Worm (Caenorhabditis elegans) whole organism, L2 larva: ENCODE data around the gene W10G11.1.
A peak's percentile ranks its signal among the peaks of the same experiment; 100 is the strongest.

Source experiments
- C34F6.9 ChIP-seq: fragments of 150-350 bp; optimal IDR thresholded peaks from 2 replicates; lab custom pipeline; 2014; ENCODE audit warnings: missing biosample characterization, missing genetic modification characterization
- F13H6.1 ChIP-seq: sonication (generic microtip); optimal IDR thresholded peaks from 2 replicates; lab custom pipeline; 2016; ENCODE audit warnings: missing genetic modification characterization, missing compliant biosample characterization
- R02D3.7 ChIP-seq: fragments of 150-350 bp; optimal IDR thresholded peaks from 2 replicates; lab custom pipeline; 2014; ENCODE audit warnings: missing biosample characterization, missing genetic modification characterization
- Y55F3AM.14 ChIP-seq: fragments of 200-800 bp; sonication (Bioruptor generic); optimal IDR thresholded peaks from 2 replicates; lab custom pipeline; 2018; ENCODE audit warnings: mild to moderate bottlenecking, missing genetic modification characterization, missing compliant biosample characterization
- ZK546.5 ChIP-seq: sonication (generic microtip); optimal IDR thresholded peaks from 2 replicates; lab custom pipeline; 2017; ENCODE audit warnings: missing biosample characterization, missing genetic modification characterization
- alr-1 ChIP-seq: fragments of 150-350 bp; optimal IDR thresholded peaks from 2 replicates; lab custom pipeline; 2014; ENCODE audit warnings: missing biosample characterization, missing genetic modification characterization
- blmp-1 ChIP-seq: sonication (generic microtip); optimal IDR thresholded peaks from 2 replicates; lab custom pipeline; 2017; ENCODE audit warnings: missing genetic modification characterization, mild to moderate bottlenecking, missing compliant biosample characterization, antibody characterized with exemption, moderate library complexity; ENCODE audit not compliant: insufficient read depth
- ceh-16 ChIP-seq: fragments of 150-350 bp; optimal IDR thresholded peaks from 2 replicates; lab custom pipeline; 2014; ENCODE audit warnings: missing biosample characterization, missing genetic modification characterization
- ceh-82 ChIP-seq: fragments of 150-350 bp; optimal IDR thresholded peaks from 2 replicates; lab custom pipeline; 2014; ENCODE audit warnings: missing biosample characterization, missing genetic modification characterization
- dmd-4 ChIP-seq: sonication (generic microtip); optimal IDR thresholded peaks from 2 replicates; lab custom pipeline; 2017; ENCODE audit warnings: missing biosample characterization, missing genetic modification characterization
- egl-27 ChIP-seq: sonication (generic microtip); optimal IDR thresholded peaks from 3 replicates; lab custom pipeline; 2017; ENCODE audit warnings: missing biosample characterization, missing genetic modification reagents, missing genetic modification characterization
- elt-3 ChIP-seq: sonication (generic microtip); optimal IDR thresholded peaks from 2 replicates; lab custom pipeline; 2017; ENCODE audit warnings: missing biosample characterization, missing genetic modification characterization
- fos-1 ChIP-seq: fragments of 150-350 bp; optimal IDR thresholded peaks from 2 replicates; lab custom pipeline; 2014; ENCODE audit warnings: missing biosample characterization, missing genetic modification characterization
- lin-11 ChIP-seq: fragments of 150-350 bp; sonication (generic microtip); optimal IDR thresholded peaks from 2 replicates; lab custom pipeline; 2014; ENCODE audit warnings: missing biosample characterization, missing genetic modification characterization, inconsistent platforms, mixed read lengths
- lin-13 ChIP-seq: fragments of 150-350 bp; optimal IDR thresholded peaks from 2 replicates; lab custom pipeline; 2014; ENCODE audit warnings: missing biosample characterization, missing genetic modification reagents, missing genetic modification characterization
- lsy-2 ChIP-seq, 2 experiments: fragments of 150-350 bp in 1 of 2; sonication (generic microtip) in 1 of 2; optimal IDR thresholded peaks; 2 replicates each; lab custom pipeline; 2014 to 2017; ENCODE audit warnings: missing biosample characterization in 2 of 2, missing genetic modification characterization in 2 of 2
- mab-5 ChIP-seq: fragments of 150-350 bp; optimal IDR thresholded peaks from 2 replicates; lab custom pipeline; 2014; ENCODE audit warnings: missing biosample characterization, missing genetic modification characterization
- mbf-1 ChIP-seq: sonication (generic microtip); optimal IDR thresholded peaks from 2 replicates; lab custom pipeline; 2017; ENCODE audit warnings: missing biosample characterization, missing genetic modification characterization
- mdl-1 ChIP-seq, 2 experiments: fragments of 150-350 bp in 1 of 2; sonication (generic microtip) in 1 of 2; optimal IDR thresholded peaks; 2 replicates each; lab custom pipeline; 2017; ENCODE audit warnings: missing biosample characterization in 2 of 2, missing genetic modification characterization in 2 of 2
- nhr-129 ChIP-seq: fragments of 150-350 bp; optimal IDR thresholded peaks from 2 replicates; lab custom pipeline; 2014; ENCODE audit warnings: missing biosample characterization, missing genetic modification characterization
- nhr-6 ChIP-seq: fragments of 150-350 bp; optimal IDR thresholded peaks from 2 replicates; lab custom pipeline; 2014; ENCODE audit warnings: missing biosample characterization, missing genetic modification characterization
- peb-1 ChIP-seq: fragments of 150-350 bp; optimal IDR thresholded peaks from 2 replicates; lab custom pipeline; 2014; ENCODE audit warnings: missing biosample characterization, missing genetic modification characterization
- sem-4 ChIP-seq: fragments of 150-350 bp; optimal IDR thresholded peaks from 2 replicates; lab custom pipeline; 2014; ENCODE audit warnings: missing biosample characterization, missing genetic modification reagents, missing genetic modification characterization
- sma-3 ChIP-seq: sonication (generic microtip); optimal IDR thresholded peaks from 2 replicates; lab custom pipeline; 2016; ENCODE audit warnings: missing genetic modification reagents, missing genetic modification characterization, missing compliant biosample characterization
- sma-9 ChIP-seq, 2 experiments: fragments of 150-350 bp in 1 of 2; sonication (generic microtip) in 1 of 2; optimal IDR thresholded peaks; 2 replicates each; lab custom pipeline; 2014 to 2016; ENCODE audit warnings: missing genetic modification characterization in 2 of 2, mild to moderate bottlenecking in 1 of 2, missing biosample characterization in 1 of 2, missing compliant biosample characterization in 1 of 2, missing genetic modification reagents in 1 of 2, moderate library complexity in 1 of 2
- snpc-4 ChIP-seq: fragments of 150-350 bp; optimal IDR thresholded peaks from 2 replicates; lab custom pipeline; 2014; ENCODE audit warnings: missing biosample characterization, missing genetic modification characterization
- unc-39 ChIP-seq: fragments of 150-350 bp; optimal IDR thresholded peaks from 2 replicates; lab custom pipeline; 2014; ENCODE audit warnings: missing biosample characterization, missing genetic modification characterization
- unc-55 ChIP-seq: fragments of 150-350 bp; sonication (generic microtip); optimal IDR thresholded peaks from 3 replicates; lab custom pipeline; 2014; ENCODE audit warnings: missing biosample characterization, missing genetic modification reagents, missing genetic modification characterization
- unc-62 ChIP-seq: fragments of 150-350 bp; optimal IDR thresholded peaks from 2 replicates; lab custom pipeline; 2014; ENCODE audit warnings: missing biosample characterization, missing genetic modification reagents, missing genetic modification characterization
- zag-1 ChIP-seq: fragments of 150-350 bp; optimal IDR thresholded peaks from 2 replicates; lab custom pipeline; 2014; ENCODE audit warnings: missing biosample characterization, missing genetic modification characterization
- ztf-1 ChIP-seq: fragments of 200-800 bp; sonication (Bioruptor generic); conservative IDR thresholded peaks from 2 replicates; pipeline ENCODE4 v1.3.6; 2022; ENCODE audit warnings: missing genetic modification characterization, missing compliant biosample characterization
- ztf-11 ChIP-seq: sonication (generic microtip); optimal IDR thresholded peaks from 2 replicates; lab custom pipeline; 2017; ENCODE audit warnings: missing biosample characterization, missing genetic modification characterization

Gene W10G11.1

ce11 chrII:3553453-3553852, 7.0 kb downstream of the W10G11.1 start, which contains the start of gene dnc-3 (continued):
- TF ChIP-seq nhr-129 (tag; lab: Kevin White, UChicago) (peak; percentile 13), ceh-82 (tag; lab: Kevin White, UChicago) (no peak), zag-1 (tag; lab: Kevin White, UChicago) (no peak), unc-39 (tag; lab: Kevin White, UChicago) (no peak), peb-1 (no peak), elt-3 (tag; lab: Kevin White, UChicago) (no peak), Y55F3AM.14 (GFP tag; lab: Kevin White, UChicago) (no peak), mab-5 (tag; lab: Kevin White, UChicago) (no peak), ztf-11 (tag; lab: Kevin White, UChicago) (no peak), snpc-4 (tag; lab: Kevin White, UChicago) (no peak)

ce11 chrII:3550352-3550751, 10.1 kb downstream of the W10G11.1 start, which contains the start of gene W10G11.19:
Gene W10G11.19 (plus strand): TSS chrII:3550652.
- TF ChIP-seq fos-1 (tag; lab: Kevin White, UChicago) = peak; percentile 38
- no peak for TF ChIP-seq blmp-1
- TF ChIP-seq egl-27 (tag; lab: Kevin White, UChicago) = no peak
- TF ChIP-seq ceh-82 (tag; lab: Kevin White, UChicago) = no peak

- TF ChIP-seq unc-55 = peak; percentile 66
- TF ChIP-seq lin-13 (GFP tag; lab: Kevin White, UChicago) = peak; percentile 40
- peak; percentile 42 for TF ChIP-seq zag-1 (tag; lab: Kevin White, UChicago)
- TF ChIP-seq sem-4 = no peak
- TF ChIP-seq nhr-6 = no peak
- peak in 1 of 2 experiments; percentile 68 for TF ChIP-seq lsy-2 (tag; optimal IDR thresholded peaks at IDR 0.05; lab: Kevin White, UChicago)
- TF ChIP-seq mab-5 (tag; lab: Kevin White, UChicago) = peak; percentile 46
- TF ChIP-seq nhr-129 (tag; lab: Kevin White, UChicago) = peak; percentile 40
- TF ChIP-seq ztf-1 = no peak
- TF ChIP-seq C34F6.9 (tag; lab: Kevin White, UChicago) = peak; percentile 66
- peak in 1 of 2 experiments; percentile 38 for TF ChIP-seq mdl-1 (tag; optimal IDR thresholded peaks at IDR 0.05; lab: Kevin White, UChicago)
- peak; percentile 16 for TF ChIP-seq snpc-4 (tag; lab: Kevin White, UChicago)
- no peak for TF ChIP-seq dmd-4
- TF ChIP-seq, all 48 proteins: peak for 9
Observed at ce11 chrII:3547282-3547681, 13.2 kb downstream of the W10G11.1 start.

- no peak for TF ChIP-seq F13H6.1
- TF ChIP-seq unc-55 = no peak
- no peak for TF ChIP-seq unc-62 (GFP tag; lab: Kevin White, UChicago)
- TF ChIP-seq ztf-11 (tag; lab: Kevin White, UChicago) = no peak
- no peak for TF ChIP-seq unc-39 (tag; lab: Kevin White, UChicago)
- TF ChIP-seq C34F6.9 (tag; lab: Kevin White, UChicago) = no peak
- no peak for TF ChIP-seq ZK546.5 (tag; lab: Kevin White, UChicago)
- no peak for TF ChIP-seq sma-3 (GFP tag; lab: Kevin White, UChicago)
- TF ChIP-seq nhr-6 = no peak
- TF ChIP-seq alr-1 (tag; lab: Kevin White, UChicago) = no peak
- no peak for TF ChIP-seq ceh-16 (tag; lab: Kevin White, UChicago)
- TF ChIP-seq elt-3 (tag; lab: Kevin White, UChicago) = no peak
- no peak for TF ChIP-seq mbf-1 (tag; lab: Kevin White, UChicago)
- no peak for TF ChIP-seq snpc-4 (tag; lab: Kevin White, UChicago)
- no peak for TF ChIP-seq sma-9 (GFP tag; optimal IDR thresholded peaks at IDR 0.05; lab: Kevin White, UChicago)
- TF ChIP-seq sma-9 (tag; optimal IDR thresholded peaks at IDR 0.05; lab: Kevin White, UChicago) = no peak
- no peak for TF ChIP-seq ztf-1
- TF ChIP-seq, all 48 proteins: peak for 0
Observed at ce11 chrII:3546381-3546931, 14.0 kb downstream of the W10G11.1 start, which contains the start of gene apd-3. Gene apd-3 (minus strand): TSS chrII:3546431.

ce11 chrII:3540151-3540550, 20.3 kb downstream of the W10G11.1 start:
- TF ChIP-seq C34F6.9 (tag; lab: Kevin White, UChicago) = no peak
- TF ChIP-seq zag-1 (tag; lab: Kevin White, UChicago) = no peak
- no peak for TF ChIP-seq lin-11 (tag; lab: Kevin White, UChicago)
- TF ChIP-seq fos-1 (tag; lab: Kevin White, UChicago) = no peak
- no peak for TF ChIP-seq R02D3.7 (tag; lab: Kevin White, UChicago)
- no peak for TF ChIP-seq mbf-1 (tag; lab: Kevin White, UChicago)
- no peak for TF ChIP-seq snpc-4 (tag; lab: Kevin White, UChicago)
